Worm (Caenorhabditis elegans) whole organism, midembryonic: Measurements from ENCODE around the gene M01H9.2.

ENCODE experiments used
- cog-1 ChIP-seq: sonication (generic microtip); optimal IDR thresholded peaks from 2 replicates; lab custom pipeline; 2016; ENCODE audit warnings: missing genetic modification characterization, missing compliant biosample characterization
- flt-1 ChIP-seq: fragments of 200-800 bp; sonication (Bioruptor generic); IDR thresholded peaks from 2 replicates; pipeline ENCODE4 v1.3.6; 2022; ENCODE audit warnings: missing genetic modification characterization, missing compliant biosample characterization
- ref-1 ChIP-seq: fragments of 200-800 bp; sonication (Bioruptor generic); conservative IDR thresholded peaks from 2 replicates; pipeline ENCODE4 v1.3.6; 2022; ENCODE audit warnings: missing genetic modification reagents, missing genetic modification characterization, missing compliant biosample characterization
- tab-1 ChIP-seq: fragments of 200-800 bp; sonication (Bioruptor generic); IDR thresholded peaks from 2 replicates; pipeline ENCODE4 v1.3.6; 2022; ENCODE audit warnings: missing genetic modification characterization, missing compliant biosample characterization

DNA sequence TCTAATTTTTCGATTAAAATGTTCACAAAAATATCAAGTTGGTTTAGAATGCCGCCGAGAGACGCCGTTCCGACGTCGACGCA is 15.9 kb downstream of the M01H9.2 start, which contains the start of gene chat-1:
- TF ChIP-seq tab-1 (GFP tag; lab: Robert Waterston, UW) (no peak), ref-1 (GFP tag; lab: Robert Waterston, UW) (no peak), flt-1 (GFP tag; lab: Robert Waterston, UW) (no peak), cog-1 (no peak)
